Fruit fly (Drosophila melanogaster) whole organism, wandering third instar larva: ENCODE results near the gene CG12608.

ENCODE experiments used
- Abd-B ChIP-seq: fragments of >200 bp; optimal IDR thresholded peaks from 2 replicates; lab custom pipeline; 2017; ENCODE audit warnings: missing biosample characterization, missing genetic modification characterization
- CG32264 ChIP-seq: fragments of 200-800 bp; sonication (Bioruptor generic); optimal IDR thresholded peaks from 2 replicates; lab custom pipeline; 2016; ENCODE audit warnings: missing biosample characterization, missing genetic modification characterization
- CG9705 ChIP-seq: fragments of 200-800 bp; sonication (Bioruptor generic); optimal IDR thresholded peaks from 2 replicates; lab custom pipeline; 2018; ENCODE audit warnings: missing biosample characterization, mild to moderate bottlenecking, missing genetic modification characterization
- CrebA ChIP-seq: fragments of 200-800 bp; sonication (Bioruptor generic); optimal IDR thresholded peaks from 2 replicates; lab custom pipeline; 2016; ENCODE audit warnings: missing biosample characterization, mild to moderate bottlenecking, missing genetic modification characterization, borderline replicate concordance
- Dfd ChIP-seq: fragments of >200 bp; optimal IDR thresholded peaks from 2 replicates; lab custom pipeline; 2017; ENCODE audit warnings: missing biosample characterization, missing genetic modification characterization
- Dif ChIP-seq: fragments of 200-275, 200-300 bp; sonication (Bioruptor generic); optimal IDR thresholded peaks from 2 replicates; lab custom pipeline; 2018; ENCODE audit warnings: missing biosample characterization, missing genetic modification characterization; ENCODE audit not compliant: partially characterized antibody
- HLH106 ChIP-seq: fragments of 200-800 bp; optimal IDR thresholded peaks from 3 replicates; lab custom pipeline; 2019; ENCODE audit warnings: missing biosample characterization, mild to moderate bottlenecking, missing genetic modification characterization, moderate library complexity
- Hnf4 ChIP-seq: fragments of 200-800 bp; sonication (Bioruptor generic); optimal IDR thresholded peaks from 2 replicates; lab custom pipeline; 2016; ENCODE audit warnings: missing biosample characterization, mild to moderate bottlenecking, missing genetic modification characterization
- Hr78 ChIP-seq: fragments of >200 bp; optimal IDR thresholded peaks from 2 replicates; lab custom pipeline; 2017; ENCODE audit warnings: missing biosample characterization, missing genetic modification characterization
- Jra ChIP-seq: sonication (Bioruptor generic); optimal IDR thresholded peaks from 2 replicates; lab custom pipeline; 2016; ENCODE audit warnings: missing biosample characterization, missing genetic modification characterization
- N ChIP-seq: fragments of >200 bp; optimal IDR thresholded peaks from 2 replicates; lab custom pipeline; 2018; ENCODE audit warnings: missing biosample characterization, missing external identifiers, missing genetic modification characterization
- OdsH ChIP-seq: fragments of 200-800 bp; sonication (Bioruptor generic); optimal IDR thresholded peaks from 2 replicates; lab custom pipeline; 2016; ENCODE audit warnings: missing biosample characterization, mild to moderate bottlenecking, missing genetic modification characterization
- Rel ChIP-seq, 2 experiments: fragments of 200-800 bp; sonication (Bioruptor generic) in 1 of 2; optimal IDR thresholded peaks; 2 replicates in 1 of 2; 3 replicates in 1 of 2; lab custom pipeline; 2016 to 2019; ENCODE audit warnings: mild to moderate bottlenecking in 2 of 2, missing biosample characterization in 2 of 2, missing genetic modification characterization in 2 of 2, moderate library complexity in 1 of 2
- Sp1 ChIP-seq: fragments of 200-800 bp; sonication (Bioruptor generic); optimal IDR thresholded peaks from 3 replicates; lab custom pipeline; 2019; ENCODE audit warnings: missing biosample characterization, mild to moderate bottlenecking, missing genetic modification characterization, moderate library complexity
- Vsx2 ChIP-seq: fragments of 200-300, 225-300 bp; sonication (Bioruptor generic); optimal IDR thresholded peaks from 2 replicates; lab custom pipeline; 2018; ENCODE audit warnings: missing biosample characterization, missing genetic modification characterization; ENCODE audit not compliant: partially characterized antibody
- br ChIP-seq: fragments of 200-800 bp; sonication (Bioruptor generic); optimal IDR thresholded peaks from 2 replicates; lab custom pipeline; 2016; ENCODE audit warnings: missing biosample characterization, missing genetic modification characterization
- brk ChIP-seq: fragments of 200-800 bp; sonication (Bioruptor generic); optimal IDR thresholded peaks from 2 replicates; lab custom pipeline; 2016; ENCODE audit warnings: missing biosample characterization, mild to moderate bottlenecking, missing genetic modification characterization
- dl ChIP-seq, 2 experiments: fragments of 175-275, 200-275 bp in 1 of 2; fragments of 200-275 bp in 1 of 2; sonication (Bioruptor generic); optimal IDR thresholded peaks; lab custom pipeline; 2018; ENCODE audit warnings: mild to moderate bottlenecking in 2 of 2, missing biosample characterization in 2 of 2, missing genetic modification characterization in 2 of 2, moderate library complexity in 2 of 2; ENCODE audit not compliant: partially characterized antibody in 2 of 2, insufficient read depth in 1 of 2
- dmrt93B ChIP-seq: fragments of 200-800 bp; sonication (Bioruptor generic); optimal IDR thresholded peaks from 2 replicates; lab custom pipeline; 2018; ENCODE audit warnings: missing biosample characterization, mild to moderate bottlenecking, missing genetic modification characterization
- ey ChIP-seq: fragments of 200-800 bp; sonication (Bioruptor generic); optimal IDR thresholded peaks from 2 replicates; lab custom pipeline; 2016; ENCODE audit warnings: missing biosample characterization, missing genetic modification characterization
- foxo ChIP-seq, 2 experiments: fragments of 200-800 bp; sonication (Bioruptor generic); optimal IDR thresholded peaks; 2 replicates in 1 of 2; 3 replicates in 1 of 2; lab custom pipeline; 2016 to 2017; ENCODE audit warnings: missing biosample characterization in 2 of 2, missing genetic modification characterization in 2 of 2
- fru ChIP-seq: fragments of 200-800 bp; sonication (Bioruptor generic); optimal IDR thresholded peaks from 3 replicates; lab custom pipeline; 2016; ENCODE audit warnings: missing biosample characterization, mild to moderate bottlenecking, missing genetic modification characterization
- jim ChIP-seq: fragments of 175-275, 200-325 bp; sonication (Bioruptor generic); optimal IDR thresholded peaks from 2 replicates; lab custom pipeline; 2016; ENCODE audit warnings: missing biosample characterization, mild to moderate bottlenecking, missing genetic modification characterization
- lola ChIP-seq: fragments of >200 bp; optimal IDR thresholded peaks from 2 replicates; lab custom pipeline; 2017; ENCODE audit warnings: missing biosample characterization, missing genetic modification characterization
- psq ChIP-seq: fragments of 200-800 bp; sonication (Bioruptor generic); optimal IDR thresholded peaks from 3 replicates; lab custom pipeline; 2017; ENCODE audit warnings: missing biosample characterization, mild to moderate bottlenecking, missing genetic modification characterization, moderate library complexity
- rgr ChIP-seq: fragments of 200-800 bp; sonication (Bioruptor generic); optimal IDR thresholded peaks from 3 replicates; lab custom pipeline; 2016; ENCODE audit warnings: missing biosample characterization, mild to moderate bottlenecking, missing genetic modification characterization
- sv ChIP-seq: fragments of 200-800 bp; sonication (Bioruptor generic); optimal IDR thresholded peaks from 3 replicates; lab custom pipeline; 2016; ENCODE audit warnings: missing biosample characterization, missing genetic modification characterization
- tai ChIP-seq: sonication (Bioruptor generic); optimal IDR thresholded peaks from 2 replicates; lab custom pipeline; 2016; ENCODE audit warnings: missing biosample characterization, missing genetic modification characterization
- usp ChIP-seq: fragments of >200 bp; optimal IDR thresholded peaks from 2 replicates; lab custom pipeline; 2017; ENCODE audit warnings: missing biosample characterization, missing genetic modification characterization
- woc ChIP-seq: sonication (Bioruptor generic); optimal IDR thresholded peaks from 2 replicates; lab custom pipeline; 2016; ENCODE audit warnings: missing biosample characterization, mild to moderate bottlenecking, missing genetic modification characterization

CG12608 gene

dm6 chrX:15344473-15345331, at the start of gene CG12608, which contains the start of gene Prp5:
TSS of gene CG12608 (minus strand) at chrX:15344625.
TSS of gene Prp5 (plus strand) at chrX:15345169.
- TF ChIP-seq foxo (GFP tag; optimal IDR thresholded peaks at IDR 0.05; lab: Kevin White, UChicago) (peak in 1 of 2 experiments; percentile 11), woc (GFP tag; lab: Kevin White, UChicago) (peak; percentile 0), HLH106 (peak; percentile 12), tai (GFP tag; lab: Kevin White, UChicago) (no peak)

dm6 chrX:15387344-15387743, 42.9 kb upstream of the CG12608 start:
- TF ChIP-seq Vsx2: no peak
- TF ChIP-seq N (GFP tag; lab: Kevin White, UChicago): no peak
- no peak for TF ChIP-seq foxo (GFP tag; optimal IDR thresholded peaks at IDR 0.05; lab: Kevin White, UChicago)
- no peak for TF ChIP-seq rgr (GFP tag; lab: Kevin White, UChicago)
- TF ChIP-seq sv (GFP tag; lab: Kevin White, UChicago): no peak
- no peak for TF ChIP-seq br
- no peak for TF ChIP-seq usp (GFP tag; lab: Kevin White, UChicago)
- no peak for TF ChIP-seq Hr78
- TF ChIP-seq brk (GFP tag; lab: Kevin White, UChicago): no peak
- no peak for TF ChIP-seq Sp1 (GFP tag; lab: Kevin White, UChicago)
- TF ChIP-seq CG32264 (GFP tag; lab: Kevin White, UChicago): no peak
- TF ChIP-seq HLH106: no peak

DNA sequence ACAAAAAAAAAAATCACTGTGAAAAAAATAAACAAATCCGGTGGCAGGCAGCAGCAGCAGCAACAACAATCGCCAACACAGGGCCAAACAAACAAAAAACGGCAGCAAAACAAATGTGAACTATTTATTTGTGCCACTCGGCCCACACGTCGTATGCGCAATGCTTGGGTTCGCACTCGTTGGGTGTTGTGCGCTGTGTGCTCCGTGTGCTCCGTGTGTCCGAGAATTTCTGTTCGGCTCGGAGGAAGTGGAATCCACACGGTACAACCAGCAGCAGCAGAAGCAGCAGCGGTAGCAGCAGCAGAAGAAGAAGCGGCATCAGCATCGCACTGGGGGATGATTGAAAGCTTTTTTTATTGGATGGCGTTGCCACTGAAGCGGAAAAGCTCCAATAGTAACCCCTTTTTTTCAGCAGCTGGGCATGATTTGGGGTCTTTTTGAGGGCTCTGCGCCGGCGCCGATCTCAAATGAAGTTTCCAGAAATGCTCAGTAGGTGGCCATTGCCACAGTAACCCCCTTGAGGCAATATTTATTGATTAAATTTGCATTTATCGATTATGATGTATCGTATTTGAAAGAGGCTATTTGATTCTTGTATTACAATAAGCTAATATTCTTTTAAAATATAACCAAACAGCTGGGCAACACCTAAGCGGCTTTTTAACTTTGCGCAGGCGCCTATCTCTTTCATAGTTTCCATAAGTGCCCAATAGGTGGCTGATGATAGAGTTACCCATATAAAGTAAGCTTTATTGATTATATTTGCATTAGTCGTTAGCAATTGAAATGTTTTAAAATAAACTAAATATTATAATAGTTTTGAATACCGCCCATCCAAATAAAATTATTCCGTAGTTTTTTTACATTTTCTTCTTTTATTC, 41.0 kb upstream of the CG12608 start, which contains the start of gene CG9164:
Gene CG9164 (minus strand): TSS at position 266 of the 881 bp plus-strand sequence.
- TF ChIP-seq psq (GFP tag; lab: Kevin White, UChicago) (no peak), Dif (GFP tag; lab: Kevin White, UChicago) (no peak), dl (GFP tag; optimal IDR thresholded peaks at IDR 0.05; lab: Kevin White, UChicago; ENCODE audit: insufficient read depth in 1 of 2, partially characterized antibody in 2 of 2) (no peak), Vsx2 (no peak), foxo (GFP tag; optimal IDR thresholded peaks at IDR 0.05; lab: Kevin White, UChicago) (no peak)
- TF ChIP-seq, all 38 proteins: peak for 0

- no peak for TF ChIP-seq ey (GFP tag; lab: Kevin White, UChicago)
- no peak for TF ChIP-seq OdsH
- peak; percentile 52 for TF ChIP-seq Dfd (GFP tag; lab: Kevin White, UChicago)
Observed at dm6 chrX:15383513-15384373, 39.3 kb upstream of the CG12608 start.

DNA sequence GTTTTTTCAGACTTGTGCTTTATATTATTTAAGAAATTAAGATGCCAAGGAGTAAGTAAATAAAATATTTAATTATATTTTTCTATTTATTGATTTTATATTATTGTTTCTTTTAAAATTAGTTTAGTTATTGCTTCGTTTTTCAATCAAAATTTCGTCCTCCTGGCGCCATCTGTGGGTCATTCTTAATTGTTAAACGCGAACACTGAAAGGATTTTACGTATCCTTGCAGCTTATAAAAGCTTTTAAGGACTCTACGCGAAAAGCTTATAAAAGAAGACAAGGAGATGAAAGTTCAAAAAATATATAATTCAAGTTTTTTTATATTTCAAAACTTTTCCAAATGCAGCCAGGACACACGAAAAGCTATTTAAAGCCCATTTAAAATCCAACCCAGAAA, 35.8 kb upstream of the CG12608 start:
- no peak for TF ChIP-seq brk (GFP tag; lab: Kevin White, UChicago)
- no peak for TF ChIP-seq dmrt93B
- TF ChIP-seq Jra (GFP tag; lab: Kevin White, UChicago): no peak

DNA sequence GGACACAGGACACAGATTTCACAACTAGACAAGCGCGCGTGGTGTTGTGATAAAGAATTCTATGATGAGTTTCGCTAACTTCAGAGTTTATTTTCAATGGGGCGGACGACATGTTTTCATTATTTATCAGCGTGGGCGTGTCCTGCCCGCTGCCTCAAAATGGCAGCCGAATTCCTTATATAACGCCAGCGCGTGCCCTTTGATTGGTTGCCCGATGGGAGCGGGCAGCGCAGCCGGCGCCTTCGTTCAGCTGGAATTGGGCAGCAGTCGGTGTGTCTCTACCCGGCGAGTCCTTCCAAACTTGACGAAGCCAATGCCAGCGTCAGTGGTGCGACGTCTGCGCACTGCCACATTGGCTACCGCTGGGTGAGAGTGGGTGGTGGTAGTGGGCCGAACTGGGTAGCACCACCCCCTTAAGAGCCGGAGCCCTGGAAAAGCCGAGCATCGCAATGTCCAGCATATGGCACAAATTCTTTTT, 34.6 kb upstream of the CG12608 start, which contains the start of gene acj6:
Gene acj6 (minus strand): TSS at position 51 of the 478 bp plus-strand sequence.
- TF ChIP-seq dl (GFP tag; optimal IDR thresholded peaks at IDR 0.05; lab: Kevin White, UChicago; ENCODE audit: insufficient read depth in 1 of 2, partially characterized antibody in 2 of 2) (no peak), Dif (GFP tag; lab: Kevin White, UChicago) (no peak), Rel (GFP tag; optimal IDR thresholded peaks at IDR 0.05; lab: Kevin White, UChicago) (no peak), Rel (tag; optimal IDR thresholded peaks at IDR 0.05; lab: Kevin White, UChicago) (no peak), CG9705 (GFP tag; lab: Kevin White, UChicago) (no peak), Vsx2 (no peak), Hr78 (no peak), jim (GFP tag; lab: Kevin White, UChicago) (no peak), rgr (GFP tag; lab: Kevin White, UChicago) (no peak), Abd-B (GFP tag; lab: Kevin White, UChicago) (no peak), lola (GFP tag; lab: Kevin White, UChicago) (no peak), tai (GFP tag; lab: Kevin White, UChicago) (no peak), Hnf4 (no peak), psq (GFP tag; lab: Kevin White, UChicago) (no peak), CrebA (GFP tag; lab: Kevin White, UChicago) (no peak), fru (no peak)
- TF ChIP-seq, all 38 proteins: peak for 0
